Worm (Caenorhabditis elegans): ENCODE measurements around the gene glb-28.

DNA sequence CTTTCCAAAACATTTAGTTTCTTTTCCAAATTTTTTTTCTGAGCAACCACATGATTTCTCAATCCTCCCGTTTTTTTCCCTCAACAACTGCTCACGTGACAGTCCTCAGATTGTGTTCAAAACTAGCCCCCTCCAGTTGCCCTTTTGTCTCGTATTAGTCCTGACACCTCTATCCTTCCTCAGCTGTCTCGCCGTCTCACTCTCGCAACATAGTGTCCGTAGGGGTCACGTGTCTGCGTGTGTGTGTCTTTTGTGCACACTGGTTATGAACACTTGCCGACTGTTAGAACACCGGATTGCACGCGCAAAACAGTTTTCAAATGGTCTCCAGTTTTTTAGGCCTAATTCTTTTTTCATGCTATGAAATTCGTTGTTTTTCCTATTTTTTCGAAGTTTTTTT is 48.2 kb upstream of the glb-28 start:
- TF ChIP-seq dao-5 (tag; optimal IDR thresholded peaks at IDR 0.05), result no peak
- peak; percentile 78 for TF ChIP-seq him-1 (tag; optimal IDR thresholded peaks at IDR 0.05)
- peak; percentile 46 for TF ChIP-seq W03F9.2 (tag; optimal IDR thresholded peaks at IDR 0.05)
